Worm (Caenorhabditis elegans): ENCODE data around the gene W07G4.2.

- TF ChIP-seq hlh-30 (tag; optimal IDR thresholded peaks at IDR 0.05; ENCODE audit: insufficient read depth) (no peak), pha-4 (tag; optimal IDR thresholded peaks at IDR 0.05) (no peak), ama-1 (optimal IDR thresholded peaks at IDR 0.05) (no peak), sdc-2 (tag; optimal IDR thresholded peaks at IDR 0.05) (no peak), odd-2 (tag; optimal IDR thresholded peaks at IDR 0.05) (no peak), hlh-13 (GFP tag; optimal IDR thresholded peaks at IDR 0.05) (no peak)
Measured at ce11 chrV:13008825-13009224, 27.5 kb downstream of the W07G4.2 start, which contains the start of gene F15B9.10.
